Worm (Caenorhabditis elegans): ENCODE measurements around the gene frpr-1.

ce11 chrX:8088474-8088873 is 41.0 kb downstream of the frpr-1 start, which contains the start of gene vem-1:
- TF ChIP-seq lsy-2 (tag; optimal IDR thresholded peaks at IDR 0.05) (no peak), mdl-1 (tag; optimal IDR thresholded peaks at IDR 0.05) (no peak), nhr-237 (tag; optimal IDR thresholded peaks at IDR 0.05) (no peak), unc-55 (GFP tag; optimal IDR thresholded peaks at IDR 0.05) (no peak), R02D3.7 (tag; optimal IDR thresholded peaks at IDR 0.05) (no peak), nhr-25 (tag; optimal IDR thresholded peaks at IDR 0.05) (no peak), ceh-16 (tag; optimal IDR thresholded peaks at IDR 0.05) (no peak), aly-2 (tag; optimal IDR thresholded peaks at IDR 0.05) (no peak)

All from whole organism, L2 larva.